Fruit fly (Drosophila melanogaster) whole organism, prepupa: ENCODE measurements around the gene CG13002.

Experiments
- Blimp-1 ChIP-seq: fragments of 200-800 bp; sonication (Bioruptor generic); optimal IDR thresholded peaks from 3 replicates; lab custom pipeline; 2017; ENCODE audit warnings: missing biosample characterization, missing genetic modification characterization, mild to moderate bottlenecking, moderate library complexity, missing genetic modification reagents
- CG10631 ChIP-seq: fragments of 200-800 bp; sonication (Bioruptor generic); optimal IDR thresholded peaks from 2 replicates; lab custom pipeline; 2016; ENCODE audit warnings: missing biosample characterization, missing genetic modification characterization
- CG10669 ChIP-seq: fragments of 200-800 bp; sonication (Bioruptor generic); optimal IDR thresholded peaks from 3 replicates; lab custom pipeline; 2018; ENCODE audit warnings: missing biosample characterization, mild to moderate bottlenecking, missing genetic modification characterization, moderate library complexity
- CG11762 ChIP-seq: fragments of 200-800 bp; sonication (Bioruptor generic); optimal IDR thresholded peaks from 3 replicates; lab custom pipeline; 2016; ENCODE audit warnings: missing biosample characterization, missing genetic modification characterization; ENCODE audit not compliant: insufficient read depth
- CG11902 ChIP-seq: fragments of 200-800 bp; sonication (Bioruptor generic); optimal IDR thresholded peaks from 3 replicates; lab custom pipeline; 2016; ENCODE audit warnings: missing biosample characterization, missing genetic modification characterization
- CG15336 ChIP-seq: fragments of 200-800 bp; sonication (Bioruptor generic); IDR thresholded peaks from 2 replicates; pipeline ENCODE4 v1.3.6; 2022; ENCODE audit warnings: missing biosample characterization, missing genetic modification characterization
- CG1621 ChIP-seq: fragments of 200-800 bp; sonication (Bioruptor generic); optimal IDR thresholded peaks from 3 replicates; lab custom pipeline; 2018; ENCODE audit warnings: missing biosample characterization, mild to moderate bottlenecking, missing genetic modification characterization
- CG16779 ChIP-seq: fragments of 200-800 bp; sonication (Bioruptor generic); optimal IDR thresholded peaks from 3 replicates; lab custom pipeline; 2017; ENCODE audit warnings: missing biosample characterization, mild to moderate bottlenecking, missing genetic modification characterization
- CG3032 ChIP-seq: fragments of 200-800 bp; optimal IDR thresholded peaks from 2 replicates; lab custom pipeline; 2019; ENCODE audit warnings: missing biosample characterization, mild to moderate bottlenecking, missing genetic modification characterization, moderate library complexity
- CG31627 ChIP-seq: fragments of 200-800 bp; sonication (Bioruptor generic); optimal IDR thresholded peaks from 3 replicates; lab custom pipeline; 2016; ENCODE audit warnings: missing biosample characterization, missing genetic modification characterization
- CG32006 ChIP-seq: fragments of 200-800 bp; sonication (Bioruptor generic); optimal IDR thresholded peaks from 3 replicates; lab custom pipeline; 2017; ENCODE audit warnings: missing biosample characterization, mild to moderate bottlenecking, missing genetic modification characterization
- CG34406 ChIP-seq: fragments of 200-800 bp; sonication (Bioruptor generic); optimal IDR thresholded peaks from 3 replicates; lab custom pipeline; 2016; ENCODE audit warnings: missing biosample characterization, missing genetic modification characterization
- CG3919 ChIP-seq: fragments of 200-800 bp; sonication (Bioruptor generic); optimal IDR thresholded peaks from 3 replicates; lab custom pipeline; 2016; ENCODE audit warnings: missing biosample characterization, missing genetic modification characterization
- CG6163 ChIP-seq: fragments of 200-800 bp; sonication (Bioruptor generic); IDR thresholded peaks from 3 replicates; pipeline ENCODE4 v1.3.6; 2022; ENCODE audit warnings: missing biosample characterization, missing genetic modification characterization
- CG6276 ChIP-seq: fragments of 200-800 bp; sonication (Bioruptor generic); optimal IDR thresholded peaks from 2 replicates; lab custom pipeline; 2017; ENCODE audit warnings: missing biosample characterization, mild to moderate bottlenecking, missing genetic modification characterization
- CG6792 ChIP-seq: fragments of 200-800 bp; sonication (Bioruptor generic); optimal IDR thresholded peaks from 3 replicates; lab custom pipeline; 2016; ENCODE audit warnings: missing biosample characterization, missing genetic modification characterization
- CG6808 ChIP-seq: fragments of 200-800 bp; sonication (Bioruptor generic); optimal IDR thresholded peaks from 3 replicates; lab custom pipeline; 2017; ENCODE audit warnings: missing biosample characterization, missing genetic modification characterization, mild to moderate bottlenecking, moderate library complexity, missing genetic modification reagents
- CG8119 ChIP-seq: fragments of 200-800 bp; sonication (Bioruptor generic); IDR thresholded peaks from 3 replicates; pipeline ENCODE4 v1.3.6; 2022; ENCODE audit warnings: missing biosample characterization, missing genetic modification characterization
- CG8319 ChIP-seq: fragments of 200-800 bp; sonication (Bioruptor generic); optimal IDR thresholded peaks from 3 replicates; lab custom pipeline; 2016; ENCODE audit warnings: missing biosample characterization, missing genetic modification characterization
- CG8632 ChIP-seq: fragments of 200-800 bp; sonication (Bioruptor generic); optimal IDR thresholded peaks from 3 replicates; lab custom pipeline; 2016; ENCODE audit warnings: missing biosample characterization, missing genetic modification characterization
- CG9139 ChIP-seq: fragments of 200-800 bp; sonication (Bioruptor generic); optimal IDR thresholded peaks from 3 replicates; lab custom pipeline; 2017; ENCODE audit warnings: missing biosample characterization, mild to moderate bottlenecking, missing genetic modification characterization
- Eip75B ChIP-seq: fragments of 200-800 bp; sonication (Bioruptor generic); optimal IDR thresholded peaks from 3 replicates; lab custom pipeline; 2016; ENCODE audit warnings: missing biosample characterization, missing genetic modification characterization
- Eip78C ChIP-seq: fragments of 200-800 bp; sonication (Bioruptor generic); peaks from one replicate; lab custom pipeline; 2016; ENCODE audit warnings: missing biosample characterization, missing genetic modification characterization
- Eip93F ChIP-seq: fragments of 200-800 bp; sonication (Bioruptor generic); optimal IDR thresholded peaks from 2 replicates; lab custom pipeline; 2016; ENCODE audit warnings: missing biosample characterization, mild to moderate bottlenecking, missing genetic modification characterization
- Ets21C ChIP-seq: fragments of 200-800 bp; sonication (Bioruptor generic); optimal IDR thresholded peaks from 3 replicates; lab custom pipeline; 2016; ENCODE audit warnings: missing biosample characterization, missing genetic modification characterization
- Ets96B ChIP-seq: fragments of 200-800 bp; optimal IDR thresholded peaks from 2 replicates; lab custom pipeline; 2019; ENCODE audit warnings: missing biosample characterization, mild to moderate bottlenecking, missing genetic modification characterization, moderate library complexity
- Gug ChIP-seq: fragments of 200-800 bp; sonication (Bioruptor generic); IDR thresholded peaks from 2 replicates; pipeline ENCODE4 v1.3.6; 2022; ENCODE audit warnings: missing biosample characterization, missing genetic modification characterization
- Hr38 ChIP-seq: sonication (Bioruptor generic); optimal IDR thresholded peaks from 2 replicates; lab custom pipeline; 2016; ENCODE audit warnings: missing biosample characterization, missing genetic modification characterization
- Hr39 ChIP-seq: fragments of 200-800 bp; sonication (Bioruptor generic); optimal IDR thresholded peaks from 2 replicates; lab custom pipeline; 2016; ENCODE audit warnings: missing biosample characterization, missing genetic modification characterization
- Hr4 ChIP-seq: fragments of 200-800 bp; sonication (Bioruptor generic); optimal IDR thresholded peaks from 3 replicates; lab custom pipeline; 2016; ENCODE audit warnings: missing biosample characterization, missing genetic modification characterization
- Met ChIP-seq: fragments of 200-800 bp; sonication (Bioruptor generic); optimal IDR thresholded peaks from 3 replicates; lab custom pipeline; 2016; ENCODE audit warnings: missing biosample characterization, missing genetic modification characterization
- Smox ChIP-seq: fragments of 200-800 bp; sonication (Bioruptor generic); optimal IDR thresholded peaks from 3 replicates; lab custom pipeline; 2016; ENCODE audit warnings: missing biosample characterization, missing genetic modification characterization
- Sox102F ChIP-seq: fragments of 200-800 bp; sonication (Bioruptor generic); optimal IDR thresholded peaks from 2 replicates; lab custom pipeline; 2016; ENCODE audit warnings: missing biosample characterization, mild to moderate bottlenecking, missing genetic modification characterization
- Sox14 ChIP-seq: fragments of 200-800 bp; sonication (Bioruptor generic); optimal IDR thresholded peaks from 3 replicates; lab custom pipeline; 2016; ENCODE audit warnings: missing biosample characterization, missing genetic modification characterization
- achi ChIP-seq: fragments of 200-800 bp; sonication (Bioruptor generic); optimal IDR thresholded peaks from 3 replicates; lab custom pipeline; 2016; ENCODE audit warnings: missing biosample characterization, missing genetic modification characterization
- acj6 ChIP-seq: fragments of 200-800 bp; sonication (Bioruptor generic); optimal IDR thresholded peaks from 3 replicates; lab custom pipeline; 2016; ENCODE audit warnings: missing biosample characterization, missing genetic modification characterization
- cyc ChIP-seq: fragments of 200-800 bp; sonication (Bioruptor generic); optimal IDR thresholded peaks from 3 replicates; lab custom pipeline; 2016; ENCODE audit warnings: missing biosample characterization, missing genetic modification characterization
- dac ChIP-seq: fragments of 200-800 bp; sonication (Bioruptor generic); optimal IDR thresholded peaks from 2 replicates; lab custom pipeline; 2017; ENCODE audit warnings: missing biosample characterization, mild to moderate bottlenecking, missing genetic modification characterization
- dsx ChIP-seq: fragments of 200-800 bp; optimal IDR thresholded peaks from 3 replicates; lab custom pipeline; 2019; ENCODE audit warnings: missing biosample characterization, mild to moderate bottlenecking, missing genetic modification characterization, moderate library complexity; ENCODE audit not compliant: poor library complexity, severe bottlenecking
- fd59A ChIP-seq: fragments of 200-800 bp; sonication (Bioruptor generic); optimal IDR thresholded peaks from 2 replicates; lab custom pipeline; 2017; ENCODE audit warnings: missing biosample characterization, mild to moderate bottlenecking, missing genetic modification characterization, missing genetic modification reagents
- fd85E ChIP-seq: fragments of 200-800 bp; sonication (Bioruptor generic); optimal IDR thresholded peaks from 3 replicates; lab custom pipeline; 2016; ENCODE audit warnings: missing biosample characterization, missing genetic modification characterization
- fkh ChIP-seq: fragments of 200-800 bp; sonication (Bioruptor generic); optimal IDR thresholded peaks from 3 replicates; lab custom pipeline; 2017; ENCODE audit warnings: missing biosample characterization, mild to moderate bottlenecking, missing genetic modification characterization, moderate library complexity
- lz ChIP-seq: fragments of 200-800 bp; sonication (Bioruptor generic); optimal IDR thresholded peaks from 3 replicates; lab custom pipeline; 2016; ENCODE audit warnings: missing biosample characterization, missing genetic modification characterization
- pdm3 ChIP-seq: fragments of 200-800 bp; sonication (Bioruptor generic); optimal IDR thresholded peaks from 3 replicates; lab custom pipeline; 2016; ENCODE audit warnings: missing biosample characterization, missing genetic modification characterization
- salr ChIP-seq, 2 experiments: fragments of 200-800 bp; sonication (Bioruptor generic); optimal IDR thresholded peaks; 3 replicates each; lab custom pipeline; 2016 to 2018; ENCODE audit warnings: missing biosample characterization in 2 of 2, missing genetic modification characterization in 2 of 2, mild to moderate bottlenecking in 1 of 2
- spab ChIP-seq: fragments of 200-800 bp; sonication (Bioruptor generic); optimal IDR thresholded peaks from 2 replicates; lab custom pipeline; 2017; ENCODE audit warnings: missing biosample characterization, mild to moderate bottlenecking, missing genetic modification characterization, missing genetic modification reagents
- ss ChIP-seq, 2 experiments: fragments of 200-800 bp; sonication (Bioruptor generic); optimal IDR thresholded peaks; 2 replicates in 1 of 2; 3 replicates in 1 of 2; lab custom pipeline; 2017 to 2018; ENCODE audit warnings: mild to moderate bottlenecking in 2 of 2, missing biosample characterization in 2 of 2, missing genetic modification characterization in 2 of 2, moderate library complexity in 1 of 2
- svp ChIP-seq: fragments of 200-800 bp; sonication (Bioruptor generic); peaks from one replicate; lab custom pipeline; 2016; ENCODE audit warnings: missing biosample characterization, missing genetic modification characterization
- topi ChIP-seq: fragments of 200-800 bp; sonication (Bioruptor generic); optimal IDR thresholded peaks from 3 replicates; lab custom pipeline; 2016; ENCODE audit warnings: missing biosample characterization, missing genetic modification characterization
- vri ChIP-seq: fragments of 200-800 bp; sonication (Bioruptor generic); optimal IDR thresholded peaks from 3 replicates; lab custom pipeline; 2016; ENCODE audit warnings: missing biosample characterization, mild to moderate bottlenecking, missing genetic modification characterization

Gene CG13002

DNA sequence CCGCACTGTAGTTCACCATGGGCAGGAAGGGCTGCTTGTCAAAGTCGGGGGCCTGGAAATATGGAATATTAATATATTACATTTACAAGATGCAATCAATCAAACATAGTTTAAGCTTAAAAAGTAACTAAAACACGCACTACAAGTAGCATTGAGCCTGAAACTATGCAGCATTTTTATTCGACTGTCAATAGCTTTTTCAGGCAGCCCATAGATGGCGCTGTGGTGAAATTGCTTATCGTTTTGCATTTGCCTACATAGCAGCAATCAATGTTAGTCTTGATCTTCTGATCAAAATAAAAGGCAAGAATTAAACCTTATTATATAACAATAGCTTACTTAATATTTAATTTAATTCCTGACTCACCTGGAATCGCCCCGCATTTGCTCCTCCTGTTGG lies 43.0 kb upstream of the CG13002 start:
- TF ChIP-seq CG11902 (no peak), svp (GFP tag; lab: Kevin White, UChicago) (peak; percentile 28), Eip78C (peak; percentile 24)

DNA sequence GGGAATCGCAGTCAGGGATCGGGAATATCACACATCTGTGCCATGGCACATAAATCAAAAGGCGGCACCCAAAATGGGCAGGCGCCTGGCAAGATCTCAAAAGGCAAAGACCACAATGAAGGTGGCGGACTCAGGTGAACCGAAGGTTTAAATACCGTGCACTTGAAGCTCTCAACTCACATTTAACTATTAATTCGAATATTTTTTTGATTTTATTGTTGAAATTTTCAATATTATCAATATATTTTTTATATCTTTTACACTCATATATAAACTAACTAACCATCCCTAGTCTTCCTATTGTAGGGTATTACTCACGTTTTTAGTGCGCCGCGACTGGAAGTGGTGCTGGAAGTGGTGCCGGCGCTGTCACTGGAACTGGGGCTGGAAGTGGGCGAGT lies 40.6 kb upstream of the CG13002 start:
- TF ChIP-seq Gug (GFP tag; lab: Robert Waterston, UW): no peak
- peak; percentile 17 for TF ChIP-seq acj6 (GFP tag; lab: Kevin White, UChicago)
- no peak for TF ChIP-seq Met
- TF ChIP-seq CG9139 (GFP tag; lab: Kevin White, UChicago): no peak
- peak; percentile 50 for TF ChIP-seq CG32006 (GFP tag; lab: Kevin White, UChicago)
- TF ChIP-seq cyc (GFP tag; lab: Kevin White, UChicago): no peak
- peak; percentile 36; the same call in 1 of the 3 replicates for TF ChIP-seq CG8119 (GFP tag; lab: Robert Waterston, UW)
- no peak for TF ChIP-seq Eip93F (GFP tag; lab: Kevin White, UChicago)
- peak; percentile 4 for TF ChIP-seq CG34406 (GFP tag; lab: Kevin White, UChicago)
- peak; percentile 73 for TF ChIP-seq Eip78C
- no peak for TF ChIP-seq dsx (GFP tag; lab: Kevin White, UChicago)
- no peak for TF ChIP-seq CG6792 (GFP tag; lab: Kevin White, UChicago)
- no peak for TF ChIP-seq ss (GFP tag; optimal IDR thresholded peaks at IDR 0.05; lab: Kevin White, UChicago)
- TF ChIP-seq CG10631 (GFP tag; lab: Kevin White, UChicago): peak; percentile 4
- no peak for TF ChIP-seq Hr38 (GFP tag; lab: Kevin White, UChicago)
- TF ChIP-seq CG6808 (GFP tag; lab: Kevin White, UChicago): no peak
- no peak for TF ChIP-seq Blimp-1
- no peak; the same call in 2 of the 3 replicates for TF ChIP-seq CG6163 (GFP tag; lab: Robert Waterston, UW)
- TF ChIP-seq CG6276 (GFP tag; lab: Kevin White, UChicago): no peak
- TF ChIP-seq Sox14 (GFP tag; lab: Kevin White, UChicago): no peak
- no peak for TF ChIP-seq CG16779 (tag; lab: Kevin White, UChicago)
- no peak for TF ChIP-seq CG31627 (GFP tag; lab: Kevin White, UChicago)
- no peak for TF ChIP-seq CG1621 (tag; lab: Kevin White, UChicago)
- TF ChIP-seq vri (GFP tag; lab: Kevin White, UChicago): no peak
- no peak for TF ChIP-seq CG8319 (GFP tag; lab: Kevin White, UChicago)
- TF ChIP-seq fkh (GFP tag; lab: Kevin White, UChicago): no peak
- TF ChIP-seq Ets96B (tag; lab: Kevin White, UChicago): no peak
- no peak for TF ChIP-seq CG11902
- no peak for TF ChIP-seq CG8632 (GFP tag; lab: Kevin White, UChicago)
- TF ChIP-seq CG15336: 0 out of 2 replicates have a peak, but pooled peaks have one; percentile 28
- no peak for TF ChIP-seq fd59A (GFP tag; lab: Kevin White, UChicago)
- no peak for TF ChIP-seq CG3032 (tag; lab: Kevin White, UChicago)
- no peak for TF ChIP-seq Smox (GFP tag; lab: Kevin White, UChicago)
- TF ChIP-seq svp (GFP tag; lab: Kevin White, UChicago): peak; percentile 55
- no peak for TF ChIP-seq CG10669 (GFP tag; lab: Kevin White, UChicago)
- no peak for TF ChIP-seq Hr4
- TF ChIP-seq Ets21C (GFP tag; lab: Kevin White, UChicago): no peak
- TF ChIP-seq spab: no peak
- TF ChIP-seq CG3919 (GFP tag; lab: Kevin White, UChicago): peak; percentile 37
- no peak for TF ChIP-seq salr (GFP tag; optimal IDR thresholded peaks at IDR 0.05; lab: Kevin White, UChicago)
- TF ChIP-seq Eip75B (GFP tag; lab: Kevin White, UChicago): no peak
- TF ChIP-seq Hr39 (GFP tag; lab: Kevin White, UChicago): no peak
- TF ChIP-seq achi: no peak
- TF ChIP-seq lz (GFP tag; lab: Kevin White, UChicago): no peak
- no peak for TF ChIP-seq pdm3 (GFP tag; lab: Kevin White, UChicago)
- no peak for TF ChIP-seq topi (GFP tag; lab: Kevin White, UChicago)
- TF ChIP-seq Sox102F (GFP tag; lab: Kevin White, UChicago): no peak
- no peak for TF ChIP-seq CG11762
- TF ChIP-seq dac: no peak
- no peak for TF ChIP-seq fd85E (GFP tag; lab: Kevin White, UChicago)
